Worm (Caenorhabditis elegans): ENCODE measurements around the gene F21H7.3.
A peak's percentile ranks its signal among the peaks of the same experiment; 100 is the strongest.

F21H7.3 gene

DNA sequence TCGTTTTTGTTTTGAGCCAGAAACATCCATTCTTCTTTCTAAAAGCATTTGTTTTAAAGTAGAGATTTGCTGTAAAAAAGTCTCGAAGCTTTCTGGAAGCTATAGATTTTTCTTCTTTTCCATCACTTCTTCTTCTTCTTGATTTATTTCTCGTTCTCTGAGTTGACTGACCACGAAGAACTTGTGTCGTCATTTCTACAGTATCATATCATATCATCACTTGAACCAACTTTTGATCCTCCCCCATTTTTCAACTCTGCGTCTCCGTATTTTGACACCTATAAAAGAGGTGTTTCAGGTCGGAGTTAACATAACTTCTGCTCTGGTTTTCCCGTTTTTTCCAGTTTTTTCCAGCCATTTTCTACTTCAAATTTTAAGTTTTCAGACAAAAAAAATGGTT is 20.5 kb downstream of the F21H7.3 start, which contains the start of gene F11A5.9:
TSS of gene F11A5.9 (plus strand) at position 386 of the 400 bp plus-strand sequence.
- TF ChIP-seq nfya-1 (tag; optimal IDR thresholded peaks at IDR 0.05; ENCODE audit: insufficient read depth) (no peak), hmg-11 (tag; optimal IDR thresholded peaks at IDR 0.05) (no peak), nhr-28 (tag; optimal IDR thresholded peaks at IDR 0.05) (no peak)

ce11 chrV:16213323-16213722 is 21.7 kb downstream of the F21H7.3 start:
- TF ChIP-seq ceh-16 (tag; optimal IDR thresholded peaks at IDR 0.05) (no peak), nfya-1 (tag; optimal IDR thresholded peaks at IDR 0.05; ENCODE audit: insufficient read depth) (no peak), pqm-1 (tag; optimal IDR thresholded peaks at IDR 0.05) (no peak), elt-3 (tag; optimal IDR thresholded peaks at IDR 0.05) (peak in 2 of 3 experiments; percentile 26 to 43), nhr-23 (tag; optimal IDR thresholded peaks at IDR 0.05) (peak; percentile 39), mml-1 (tag; optimal IDR thresholded peaks at IDR 0.05) (no peak), egl-27 (tag; optimal IDR thresholded peaks at IDR 0.05) (no peak), zag-1 (tag; optimal IDR thresholded peaks at IDR 0.05) (no peak), daf-12 (tag; optimal IDR thresholded peaks at IDR 0.05) (no peak), ztf-11 (tag; optimal IDR thresholded peaks at IDR 0.05) (no peak), ceh-28 (tag; optimal IDR thresholded peaks at IDR 0.05) (no peak), fkh-2 (tag; optimal IDR thresholded peaks at IDR 0.05) (no peak), fos-1 (tag; optimal IDR thresholded peaks at IDR 0.05) (no peak), elt-1 (tag; optimal IDR thresholded peaks at IDR 0.05) (no peak), ZK546.5 (tag; optimal IDR thresholded peaks at IDR 0.05) (no peak), ama-1 (optimal IDR thresholded peaks at IDR 0.05) (no peak), skn-1 (tag; optimal IDR thresholded peaks at IDR 0.05) (no peak), ztf-4 (tag; optimal IDR thresholded peaks at IDR 0.05) (no peak), nhr-43 (tag; optimal IDR thresholded peaks at IDR 0.05; ENCODE audit: poor library complexity, severe bottlenecking) (peak; percentile 93), nhr-67 (tag; optimal IDR thresholded peaks at IDR 0.05) (no peak), nhr-25 (tag; optimal IDR thresholded peaks at IDR 0.05) (peak; percentile 14), lin-15B (tag; optimal IDR thresholded peaks at IDR 0.05) (no peak)

- TF ChIP-seq nhr-43 (tag; optimal IDR thresholded peaks at IDR 0.05; ENCODE audit: poor library complexity, severe bottlenecking) (peak; percentile 26), ztf-4 (tag; optimal IDR thresholded peaks at IDR 0.05) (no peak)
Measured at ce11 chrV:16211713-16212112, 23.3 kb downstream of the F21H7.3 start.

- TF ChIP-seq elt-2 (tag; optimal IDR thresholded peaks at IDR 0.05) (no peak), R02D3.7 (tag; optimal IDR thresholded peaks at IDR 0.05) (no peak), mdl-1 (tag; optimal IDR thresholded peaks at IDR 0.05) (no peak), nhr-237 (tag; optimal IDR thresholded peaks at IDR 0.05) (no peak), egl-5 (tag; optimal IDR thresholded peaks at IDR 0.05) (no peak), zag-1 (tag; optimal IDR thresholded peaks at IDR 0.05) (no peak)
Measured at ce11 chrV:16210257-16211002, 24.6 kb downstream of the F21H7.3 start, which contains the start of gene F11A5.16. F11A5.16 (plus strand) TSS chrV:16210952.

DNA sequence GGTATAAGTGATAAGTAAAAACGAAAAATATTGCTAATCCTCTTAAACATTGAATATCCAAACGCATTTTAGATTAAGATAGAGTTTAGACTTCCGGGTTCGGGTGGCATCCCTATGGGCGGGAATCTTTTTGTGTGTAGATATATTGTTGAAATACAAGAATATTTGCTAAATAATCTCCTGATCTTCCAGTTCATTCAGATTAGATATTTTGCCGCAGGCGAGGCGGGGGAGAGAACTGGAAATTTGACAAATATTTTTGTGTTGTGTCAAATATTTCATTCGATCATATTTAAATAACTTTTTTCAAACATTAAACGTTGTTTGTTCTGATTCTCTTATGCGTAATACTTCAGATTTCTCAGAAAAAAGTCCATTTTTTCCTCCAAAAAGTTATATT is 25.2 kb downstream of the F21H7.3 start, which contains the start of gene oac-15:
TSS of gene oac-15 (minus strand) at position 101 of the 400 bp plus-strand sequence.
- no peak for TF ChIP-seq elt-3 (tag; optimal IDR thresholded peaks at IDR 0.05)
- no peak for TF ChIP-seq nhr-25 (tag; optimal IDR thresholded peaks at IDR 0.05)
- TF ChIP-seq nfya-1 (tag; optimal IDR thresholded peaks at IDR 0.05; ENCODE audit: insufficient read depth), result no peak

DNA sequence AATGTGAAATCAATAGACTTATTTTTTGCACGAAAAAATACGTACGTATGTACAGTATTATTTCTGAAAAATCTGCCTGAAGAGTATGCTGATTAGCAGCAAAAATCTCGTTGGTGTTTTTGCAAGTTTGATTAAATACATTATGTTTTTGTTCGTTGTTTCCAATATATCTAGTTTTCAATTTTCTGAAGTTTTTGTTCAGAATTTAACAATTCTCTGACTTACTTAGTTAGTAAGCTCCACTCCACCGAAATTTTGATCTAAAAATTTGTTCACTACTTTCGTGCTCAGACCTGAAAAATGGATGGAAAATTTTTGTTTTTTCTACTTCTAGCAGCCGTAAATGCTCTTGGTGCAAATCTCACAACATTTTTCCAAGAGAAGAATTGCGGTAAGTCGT is 30.1 kb downstream of the F21H7.3 start, which contains the start of gene irld-26:
TSS of gene irld-26 (plus strand) at position 301 of the 400 bp plus-strand sequence.
- no peak for TF ChIP-seq snpc-4 (tag; optimal IDR thresholded peaks at IDR 0.05)
- TF ChIP-seq sea-2 (GFP tag; optimal IDR thresholded peaks at IDR 0.05), result no peak
- TF ChIP-seq nhr-67 (tag; optimal IDR thresholded peaks at IDR 0.05), result no peak
- TF ChIP-seq nhr-28 (tag; optimal IDR thresholded peaks at IDR 0.05), result no peak
- TF ChIP-seq nhr-11 (tag; optimal IDR thresholded peaks at IDR 0.05), result no peak
- TF ChIP-seq nhr-76 (tag; optimal IDR thresholded peaks at IDR 0.05), result no peak
- TF ChIP-seq egl-5 (tag; optimal IDR thresholded peaks at IDR 0.05), result no peak
- no peak for TF ChIP-seq pqm-1 (tag; optimal IDR thresholded peaks at IDR 0.05)
- no peak for TF ChIP-seq ceh-28 (tag; optimal IDR thresholded peaks at IDR 0.05)
- no peak for TF ChIP-seq elt-3 (tag; optimal IDR thresholded peaks at IDR 0.05)
- no peak for TF ChIP-seq pha-4 (tag; optimal IDR thresholded peaks at IDR 0.05)
- TF ChIP-seq zag-1 (tag; optimal IDR thresholded peaks at IDR 0.05), result no peak
